Worm (Caenorhabditis elegans) whole organism, L4/young adult: ENCODE data around the gene fbxa-2.

Source experiments
- W03F9.2 ChIP-seq: fragments of 150-350 bp; optimal IDR thresholded peaks from 2 replicates; lab custom pipeline; 2014; ENCODE audit warnings: missing biosample characterization, missing genetic modification characterization
- him-1 ChIP-seq: sonication (generic microtip); optimal IDR thresholded peaks from 2 replicates; lab custom pipeline; 2016; ENCODE audit warnings: missing genotype, missing genetic modification reagents, missing genetic modification characterization, missing compliant biosample characterization

ce11 chrV:16307253-16307652 is 37.8 kb upstream of the fbxa-2 start, which contains the start of gene srxa-7:
- TF ChIP-seq W03F9.2 (tag; lab: Kevin White, UChicago) (no peak), him-1 (tag; lab: Kevin White, UChicago) (no peak)
